Fruit fly (Drosophila melanogaster) whole organism, wandering third instar larva: ENCODE data around the gene CG3942.

ENCODE experiments used
- Dif ChIP-seq: fragments of 200-275, 200-300 bp; sonication (Bioruptor generic); optimal IDR thresholded peaks from 2 replicates; lab custom pipeline; 2018; ENCODE audit warnings: missing biosample characterization, missing genetic modification characterization; ENCODE audit not compliant: partially characterized antibody
- Myc ChIP-seq: fragments of >200 bp; optimal IDR thresholded peaks from 2 replicates; lab custom pipeline; 2017
- N ChIP-seq: fragments of >200 bp; optimal IDR thresholded peaks from 2 replicates; lab custom pipeline; 2018; ENCODE audit warnings: missing biosample characterization, missing external identifiers, missing genetic modification characterization
- Sp1 ChIP-seq: fragments of 200-800 bp; sonication (Bioruptor generic); optimal IDR thresholded peaks from 3 replicates; lab custom pipeline; 2019; ENCODE audit warnings: missing biosample characterization, mild to moderate bottlenecking, missing genetic modification characterization, moderate library complexity

DNA sequence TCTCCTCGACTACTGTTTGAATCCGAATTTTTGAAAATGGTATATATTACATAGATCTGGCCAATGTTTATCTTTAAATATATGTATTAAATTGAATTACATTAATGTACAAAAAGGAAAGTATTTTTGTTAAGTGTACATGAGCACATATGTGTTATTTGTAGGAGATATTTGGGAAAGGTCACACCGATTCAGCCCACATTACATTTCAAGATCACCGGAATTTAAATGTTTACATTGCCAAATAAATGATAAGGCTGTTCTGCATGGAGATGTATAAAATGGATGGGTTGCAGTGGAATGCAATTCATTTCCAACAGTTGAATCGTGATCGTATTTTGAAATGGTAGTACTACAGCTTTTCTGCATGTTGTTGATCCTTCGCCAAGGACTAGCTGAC is 24.9 kb upstream of the CG3942 start, which contains the start of gene CG3916:
- TF ChIP-seq Myc (lab: Kevin White, UChicago) (no peak), Dif (GFP tag; lab: Kevin White, UChicago) (no peak), N (no peak), Sp1 (GFP tag; lab: Kevin White, UChicago) (no peak)
